Fruit fly (Drosophila melanogaster) whole organism, embryonic: Measurements from ENCODE around the gene CG12379.

ENCODE experiments used
- B-H1 ChIP-seq: fragments of 200-800 bp; sonication (Bioruptor generic); IDR thresholded peaks from 3 replicates; pipeline ENCODE4 v1.3.6; 2022; ENCODE audit warnings: missing biosample characterization, missing genetic modification characterization
- Bteb2 ChIP-seq: fragments of 200-800 bp; sonication (Bioruptor generic); optimal IDR thresholded peaks from 2 replicates; lab custom pipeline; 2016; ENCODE audit warnings: missing biosample characterization, missing genetic modification characterization
- C15 ChIP-seq: fragments of 200-800 bp; sonication (Bioruptor generic); IDR thresholded peaks from 3 replicates; pipeline ENCODE4 v1.3.6; 2022; ENCODE audit warnings: missing biosample characterization, missing genetic modification characterization
- CG1024 ChIP-seq: fragments of 200-800 bp; sonication (Bioruptor generic); IDR thresholded peaks from 2 replicates; pipeline ENCODE4 v1.3.6; 2022; ENCODE audit warnings: missing biosample characterization, missing genetic modification characterization
- CG11093 ChIP-seq: fragments of 200-800 bp; sonication (Bioruptor generic); IDR thresholded peaks from 3 replicates; pipeline ENCODE4 v1.3.6; 2022; ENCODE audit warnings: missing biosample characterization, missing genetic modification characterization
- CG11398 ChIP-seq: fragments of 200-800 bp; sonication (Bioruptor generic); optimal IDR thresholded peaks from 2 replicates; lab custom pipeline; 2016; ENCODE audit warnings: missing biosample characterization, missing genetic modification characterization
- CG12236 ChIP-seq: fragments of 200-800 bp; sonication (Bioruptor generic); optimal IDR thresholded peaks from 2 replicates; lab custom pipeline; 2016; ENCODE audit warnings: missing biosample characterization, missing genetic modification characterization
- CG13287 ChIP-seq: fragments of 200-800 bp; sonication (Bioruptor generic); IDR thresholded peaks from 2 replicates; pipeline ENCODE4 v1.3.6; 2022; ENCODE audit warnings: missing biosample characterization, missing genetic modification characterization; ENCODE audit not compliant: partially characterized antibody
- CG14667 ChIP-seq: fragments of 200-800 bp; sonication (Bioruptor generic); IDR thresholded peaks from 2 replicates; pipeline ENCODE4 v1.3.6; 2022; ENCODE audit warnings: missing biosample characterization, missing genetic modification characterization
- CG15269 ChIP-seq: fragments of 200-800 bp; sonication (Bioruptor generic); optimal IDR thresholded peaks from 2 replicates; lab custom pipeline; 2018; ENCODE audit warnings: missing biosample characterization, mild to moderate bottlenecking, missing genetic modification characterization, moderate library complexity
- CG16813 ChIP-seq: fragments of 200-800 bp; sonication (Bioruptor generic); IDR thresholded peaks from 3 replicates; pipeline ENCODE4 v1.3.6; 2022; ENCODE audit warnings: missing biosample characterization, missing genetic modification characterization; ENCODE audit not compliant: partially characterized antibody
- CG17359 ChIP-seq: fragments of 200-800 bp; sonication (Bioruptor generic); optimal IDR thresholded peaks from 3 replicates; lab custom pipeline; 2018; ENCODE audit warnings: missing biosample characterization, mild to moderate bottlenecking, missing genetic modification characterization, moderate library complexity
- CG18764 ChIP-seq: fragments of 200-800 bp; sonication (Bioruptor generic); optimal IDR thresholded peaks from 3 replicates; lab custom pipeline; 2016; ENCODE audit warnings: missing biosample characterization, missing genetic modification characterization
- CG2712 ChIP-seq: fragments of 200-800 bp; optimal IDR thresholded peaks from 3 replicates; lab custom pipeline; 2019; ENCODE audit warnings: missing biosample characterization, mild to moderate bottlenecking, missing genetic modification characterization, moderate library complexity
- CG32767 ChIP-seq: fragments of 200-800 bp; sonication (Bioruptor generic); IDR thresholded peaks from 2 replicates; pipeline ENCODE4 v1.3.6; 2022; ENCODE audit warnings: missing biosample characterization, missing genetic modification characterization
- CG4820 ChIP-seq: fragments of 200-800 bp; sonication (Bioruptor generic); optimal IDR thresholded peaks from 3 replicates; lab custom pipeline; 2016; ENCODE audit warnings: missing biosample characterization, missing genetic modification characterization
- CG6689 ChIP-seq: fragments of 200-800 bp; sonication (Bioruptor generic); IDR thresholded peaks from 2 replicates; pipeline ENCODE4 v1.3.6; 2022; ENCODE audit warnings: missing biosample characterization, missing genetic modification characterization
- CG6813 ChIP-seq: fragments of 200-800 bp; sonication (Bioruptor generic); optimal IDR thresholded peaks from 2 replicates; lab custom pipeline; 2017; ENCODE audit warnings: missing biosample characterization, missing genetic modification characterization, mild to moderate bottlenecking, moderate library complexity, missing genetic modification reagents
- CG9215 ChIP-seq: fragments of 200-800 bp; sonication (Bioruptor generic); IDR thresholded peaks from 2 replicates; pipeline ENCODE4 v1.3.6; 2022; ENCODE audit warnings: missing biosample characterization, missing genetic modification characterization
- Chrac-16 ChIP-seq: fragments of 200-800 bp; sonication (Bioruptor generic); optimal IDR thresholded peaks from 3 replicates; lab custom pipeline; 2016; ENCODE audit warnings: missing biosample characterization, missing genetic modification characterization
- Drgx ChIP-seq: fragments of 200-800 bp; sonication (Bioruptor generic); IDR thresholded peaks from 2 replicates; pipeline ENCODE4 v1.3.6; 2022; ENCODE audit warnings: missing biosample characterization, missing genetic modification characterization
- Hr39 ChIP-seq: fragments of >200 bp; optimal IDR thresholded peaks from 2 replicates; lab custom pipeline; 2017
- Lpt ChIP-seq: fragments of >200 bp; optimal IDR thresholded peaks from 2 replicates; lab custom pipeline; 2018; ENCODE audit warnings: missing biosample characterization, missing genetic modification characterization
- Opbp ChIP-seq: fragments of 200-800 bp; sonication (Bioruptor generic); IDR thresholded peaks from 3 replicates; pipeline ENCODE4 v1.3.6; 2022; ENCODE audit warnings: missing biosample characterization, missing genetic modification characterization; ENCODE audit not compliant: partially characterized antibody
- Pdp1 ChIP-seq, 2 experiments: fragments of 200-800 bp; sonication (Bioruptor generic); optimal IDR thresholded peaks; 3 replicates each; lab custom pipeline; 2016; ENCODE audit warnings: missing biosample characterization in 2 of 2, missing genetic modification characterization in 2 of 2, mild to moderate bottlenecking in 1 of 2, moderate library complexity in 1 of 2
- Sin3A ChIP-seq: fragments of >200 bp; optimal IDR thresholded peaks from 2 replicates; lab custom pipeline; 2018
- Six4 ChIP-seq: fragments of 200-800 bp; sonication (Bioruptor generic); optimal IDR thresholded peaks from 2 replicates; lab custom pipeline; 2016; ENCODE audit warnings: missing biosample characterization, missing genetic modification characterization
- Sox102F ChIP-seq: fragments of 200-800 bp; sonication (Bioruptor generic); optimal IDR thresholded peaks from 2 replicates; lab custom pipeline; 2018; ENCODE audit warnings: missing biosample characterization, mild to moderate bottlenecking, missing genetic modification characterization, moderate library complexity
- Tbp ChIP-seq: fragments of >200 bp; optimal IDR thresholded peaks from 2 replicates; lab custom pipeline; 2018; ENCODE audit warnings: missing biosample characterization, missing genetic modification characterization
- Xbp1 ChIP-seq: fragments of 200-800 bp; sonication (Bioruptor generic); optimal IDR thresholded peaks from 3 replicates; lab custom pipeline; 2016; ENCODE audit warnings: missing biosample characterization, mild to moderate bottlenecking, missing genetic modification characterization
- abd-A ChIP-seq: fragments of 200-800 bp; sonication (Bioruptor generic); optimal IDR thresholded peaks from 3 replicates; lab custom pipeline; 2019; ENCODE audit warnings: missing biosample characterization, mild to moderate bottlenecking, missing genetic modification characterization, moderate library complexity
- ash1 ChIP-seq: fragments of 200-800 bp; sonication (Bioruptor generic); optimal IDR thresholded peaks from 2 replicates; lab custom pipeline; 2018; ENCODE audit warnings: missing biosample characterization, mild to moderate bottlenecking, missing genetic modification characterization
- ato ChIP-seq: fragments of 200-800 bp; sonication (Bioruptor generic); IDR thresholded peaks from 2 replicates; pipeline ENCODE4 v1.3.6; 2022; ENCODE audit warnings: missing biosample characterization, missing genetic modification characterization; ENCODE audit not compliant: partially characterized antibody
- bcd ChIP-seq: fragments of 200-800 bp; sonication (Bioruptor generic); optimal IDR thresholded peaks from 2 replicates; lab custom pipeline; 2017; ENCODE audit warnings: missing biosample characterization, mild to moderate bottlenecking, missing genetic modification characterization
- br ChIP-seq: fragments of >200 bp; optimal IDR thresholded peaks from 2 replicates; lab custom pipeline; 2017
- cwo ChIP-seq: fragments of 200-800 bp; sonication (Bioruptor generic); optimal IDR thresholded peaks from 3 replicates; lab custom pipeline; 2017; ENCODE audit warnings: missing biosample characterization, missing genetic modification characterization, mild to moderate bottlenecking, moderate library complexity, missing genetic modification reagents
- disco-r ChIP-seq: fragments of 200-800 bp; sonication (Bioruptor generic); optimal IDR thresholded peaks from 2 replicates; lab custom pipeline; 2016; ENCODE audit warnings: missing biosample characterization, missing genetic modification characterization
- grn ChIP-seq: fragments of 200-800 bp; sonication (Bioruptor generic); optimal IDR thresholded peaks from 3 replicates; lab custom pipeline; 2017; ENCODE audit warnings: missing biosample characterization, missing genetic modification characterization
- lmd ChIP-seq: fragments of 200-800 bp; sonication (Bioruptor generic); IDR thresholded peaks from 2 replicates; pipeline ENCODE4 v1.3.6; 2022; ENCODE audit warnings: missing biosample characterization, missing genetic modification characterization
- maf-S ChIP-seq: fragments of 200-800 bp; sonication (Bioruptor generic); optimal IDR thresholded peaks from 2 replicates; lab custom pipeline; 2016; ENCODE audit warnings: missing biosample characterization, missing genetic modification characterization
- nau ChIP-seq: fragments of 200-800 bp; sonication (Bioruptor generic); optimal IDR thresholded peaks from 3 replicates; lab custom pipeline; 2017; ENCODE audit warnings: missing biosample characterization, mild to moderate bottlenecking, missing genetic modification characterization, missing genetic modification reagents
- nerfin-2 ChIP-seq: fragments of 200-800 bp; sonication (Bioruptor generic); IDR thresholded peaks from 2 replicates; pipeline ENCODE4 v1.3.6; 2022; ENCODE audit warnings: missing biosample characterization, missing genetic modification characterization; ENCODE audit not compliant: partially characterized antibody
- nmo ChIP-seq: fragments of 200-800 bp; sonication (Bioruptor generic); optimal IDR thresholded peaks from 2 replicates; lab custom pipeline; 2018; ENCODE audit warnings: missing biosample characterization, mild to moderate bottlenecking, missing genetic modification characterization, moderate library complexity
- oc ChIP-seq: fragments of 200-800 bp; sonication (Bioruptor generic); optimal IDR thresholded peaks from 2 replicates; lab custom pipeline; 2018; ENCODE audit warnings: missing biosample characterization, mild to moderate bottlenecking, missing genetic modification characterization, moderate library complexity
- rib ChIP-seq: fragments of 200-800 bp; sonication (Bioruptor generic); IDR thresholded peaks from 2 replicates; pipeline ENCODE4 v1.3.6; 2022; ENCODE audit warnings: missing biosample characterization, missing genetic modification characterization
- sd ChIP-seq: fragments of 200-800 bp; sonication (Bioruptor generic); optimal IDR thresholded peaks from 3 replicates; lab custom pipeline; 2018; ENCODE audit warnings: missing biosample characterization, mild to moderate bottlenecking, missing genetic modification characterization, moderate library complexity
- sens-2 ChIP-seq: fragments of 200-800 bp; sonication (Bioruptor generic); IDR thresholded peaks from 2 replicates; pipeline ENCODE4 v1.3.6; 2022; ENCODE audit warnings: missing biosample characterization, missing genetic modification characterization
- sisA ChIP-seq: fragments of 200-800 bp; sonication (Bioruptor generic); IDR thresholded peaks from 2 replicates; pipeline ENCODE4 v1.3.6; 2022; ENCODE audit warnings: missing biosample characterization, missing genetic modification characterization
- sna ChIP-seq: fragments of 200-800 bp; sonication (Bioruptor generic); IDR thresholded peaks from 2 replicates; pipeline ENCODE4 v1.3.6; 2022; ENCODE audit warnings: missing biosample characterization, missing genetic modification characterization; ENCODE audit not compliant: partially characterized antibody
- z ChIP-seq: fragments of 200-800 bp; sonication (Bioruptor generic); IDR thresholded peaks from 3 replicates; pipeline ENCODE4 v1.3.6; 2022; ENCODE audit warnings: missing biosample characterization, missing genetic modification characterization
- zen ChIP-seq: fragments of 200-800 bp; sonication (Bioruptor generic); optimal IDR thresholded peaks from 3 replicates; lab custom pipeline; 2018; ENCODE audit warnings: missing biosample characterization, mild to moderate bottlenecking, missing genetic modification characterization, moderate library complexity
- zen2 ChIP-seq: fragments of 200-800 bp; sonication (Bioruptor generic); IDR thresholded peaks from 3 replicates; pipeline ENCODE4 v1.3.6; 2022; ENCODE audit warnings: missing biosample characterization, missing genetic modification characterization; ENCODE audit not compliant: partially characterized antibody

The CG12379 gene

DNA sequence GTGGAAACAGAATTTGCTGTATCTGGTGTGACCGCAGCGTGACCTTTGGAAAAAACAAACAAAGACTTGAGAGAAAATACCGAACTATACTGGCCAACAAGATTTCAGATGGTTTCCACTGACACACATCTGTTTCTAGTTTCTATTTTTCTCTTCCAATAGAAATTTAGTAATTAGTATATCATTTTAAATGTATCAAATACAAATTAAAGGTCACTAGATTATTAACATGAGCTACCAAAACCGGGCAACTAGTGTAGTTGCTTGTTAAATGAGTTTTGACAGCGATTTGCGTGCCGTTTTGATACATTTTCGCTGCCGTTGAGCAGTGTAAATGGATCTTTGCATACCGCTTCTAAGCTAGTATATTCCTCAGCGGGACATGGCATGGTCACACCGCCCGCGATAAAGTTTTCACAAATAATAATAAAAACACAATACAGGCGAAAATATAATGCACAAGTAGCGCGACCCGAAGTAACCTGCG, 30.0 kb downstream of the CG12379 start, which contains the start of the genes Pis and Hap40 (continued):
- TF ChIP-seq Opbp (GFP tag; lab: Robert Waterston, UW) (no peak), C15 (GFP tag; lab: Robert Waterston, UW) (no peak), Hr39 (lab: Kevin White, UChicago) (no peak), CG17359 (tag; lab: Kevin White, UChicago) (peak; percentile 66), lmd (GFP tag; lab: Robert Waterston, UW) (peak; percentile 86), CG32767 (GFP tag; lab: Robert Waterston, UW) (peak; percentile 27; the same call in 1 of the 2 replicates), z (GFP tag; lab: Robert Waterston, UW) (no peak), nau (GFP tag; lab: Kevin White, UChicago) (no peak), br (lab: Kevin White, UChicago) (no peak), nmo (peak; percentile 88), abd-A (tag; lab: Kevin White, UChicago) (no peak), Sox102F (no peak), CG11093 (GFP tag; lab: Robert Waterston, UW) (peak; percentile 76; the same call in 2 of the 3 replicates), cwo (GFP tag; lab: Kevin White, UChicago) (no peak), CG14667 (GFP tag; lab: Robert Waterston, UW) (peak; percentile 63), CG6689 (GFP tag; lab: Robert Waterston, UW) (peak; percentile 78), oc (no peak), zen (tag; lab: Kevin White, UChicago) (peak; percentile 72), Bteb2 (GFP tag; lab: Kevin White, UChicago) (no peak), B-H1 (GFP tag; lab: Robert Waterston, UW) (peak; percentile 44; the same call in 1 of the 3 replicates), CG11398 (GFP tag; lab: Kevin White, UChicago) (no peak), CG2712 (tag; lab: Kevin White, UChicago) (peak; percentile 77), CG13287 (GFP tag; lab: Robert Waterston, UW) (no peak), CG15269 (peak; percentile 78), rib (no peak), maf-S (GFP tag; lab: Kevin White, UChicago) (peak; percentile 0), disco-r (no peak), CG16813 (GFP tag; lab: Robert Waterston, UW) (no peak), Pdp1 (GFP tag; optimal IDR thresholded peaks at IDR 0.05; lab: Kevin White, UChicago) (peak; percentile 42 to 74), Lpt (GFP tag; lab: Kevin White, UChicago) (no peak), sd (tag; lab: Kevin White, UChicago) (peak; percentile 58), sisA (GFP tag; lab: Robert Waterston, UW) (peak; percentile 70), CG1024 (GFP tag; lab: Robert Waterston, UW) (no peak), CG12236 (GFP tag; lab: Kevin White, UChicago) (no peak), CG6813 (GFP tag; lab: Kevin White, UChicago) (no peak), CG4820 (peak; percentile 57), Tbp (GFP tag; lab: Kevin White, UChicago) (no peak), ato (GFP tag; lab: Robert Waterston, UW) (no peak), ash1 (GFP tag; lab: Kevin White, UChicago) (no peak), Drgx (GFP tag; lab: Robert Waterston, UW) (peak; percentile 47; the same call in 1 of the 2 replicates), nerfin-2 (GFP tag; lab: Robert Waterston, UW) (no peak), bcd (GFP tag; lab: Kevin White, UChicago) (peak; percentile 80), grn (GFP tag; lab: Kevin White, UChicago) (no peak), sna (GFP tag; lab: Robert Waterston, UW) (no peak), sens-2 (no peak), Sin3A (lab: Kevin White, UChicago) (peak; percentile 98), Xbp1 (peak; percentile 74), zen2 (GFP tag; lab: Robert Waterston, UW) (no peak), Chrac-16 (GFP tag; lab: Kevin White, UChicago) (peak; percentile 74), CG9215 (peak; percentile 82), Six4 (peak; percentile 12), CG18764 (GFP tag; lab: Kevin White, UChicago) (peak; percentile 43)
